Fruit fly (Drosophila melanogaster) whole organism: ENCODE data around the gene cocoon.

ENCODE experiments used
- CG8478 ChIP-seq: fragments of >200 bp; optimal IDR thresholded peaks from 2 replicates; lab custom pipeline; 2018; ENCODE audit warnings: inconsistent platforms
- Dll ChIP-seq: fragments of >200 bp; optimal IDR thresholded peaks from 2 replicates; lab custom pipeline; 2017
- EcR ChIP-seq, 2 experiments: fragments of >200 bp; optimal IDR thresholded peaks; 2 replicates each; lab custom pipeline; 2017; ENCODE audit warnings: missing biosample characterization in 2 of 2, missing genetic modification characterization in 2 of 2, missing genetic modification reagents in 2 of 2
- pan ChIP-seq: fragments of >200 bp; optimal IDR thresholded peaks from 2 replicates; lab custom pipeline; 2017
- psq ChIP-seq: fragments of >200 bp; optimal IDR thresholded peaks from 2 replicates; lab custom pipeline; 2017
- usp ChIP-seq: fragments of >200 bp; optimal IDR thresholded peaks from 2 replicates; lab custom pipeline; 2017; ENCODE audit warnings: missing biosample characterization, missing genetic modification characterization, mixed read lengths

DNA sequence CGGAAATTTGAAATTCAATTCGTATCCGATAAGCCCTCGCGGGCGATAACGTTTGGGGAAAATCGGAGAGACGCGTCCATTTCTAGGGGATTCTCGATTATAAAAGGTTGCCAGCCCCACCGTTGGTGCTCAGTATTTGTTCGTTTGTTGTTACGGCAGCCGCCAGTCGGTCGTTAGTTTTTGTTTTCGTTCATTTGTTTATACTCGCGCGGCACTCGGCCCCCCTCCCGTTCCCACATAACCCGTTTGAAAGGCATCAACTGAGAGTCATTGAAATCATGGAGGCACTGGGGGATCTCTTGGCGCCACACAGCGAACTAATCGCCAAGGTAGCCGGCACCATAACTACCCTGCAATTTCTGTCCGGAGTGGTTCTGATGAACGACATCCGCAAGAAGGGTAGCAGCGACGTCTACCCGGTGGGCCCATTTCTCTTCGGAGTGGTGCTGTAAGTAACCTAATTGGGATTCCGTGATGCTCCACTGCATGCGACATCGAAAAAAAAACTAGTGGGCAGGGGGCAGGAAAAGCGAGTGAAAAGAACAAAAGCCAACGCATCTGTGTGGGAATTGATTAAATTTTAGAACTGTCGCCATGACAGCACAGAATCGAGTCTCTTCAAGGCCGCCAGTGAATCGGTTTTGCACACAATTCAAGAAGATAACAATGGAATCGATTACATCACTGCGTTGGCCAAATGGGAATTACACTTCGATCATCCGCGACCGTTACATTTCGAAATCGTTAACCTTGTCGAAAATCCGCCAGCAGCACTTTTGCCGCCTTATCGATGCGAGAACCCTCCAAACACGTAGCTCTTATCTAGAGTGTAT, 27.1 kb upstream of the cocoon start, which contains the start of gene CG7272:
- TF ChIP-seq usp (GFP tag; lab: Kevin White, UChicago) (no peak), Dll (no peak), pan (lab: Kevin White, UChicago) (no peak), CG8478 (lab: Kevin White, UChicago) (no peak), psq (lab: Kevin White, UChicago) (no peak), EcR (GFP tag; optimal IDR thresholded peaks at IDR 0.05; lab: Kevin White, UChicago) (no peak)
